Fruit fly (Drosophila melanogaster) whole organism, embryonic: ENCODE measurements around the gene CG7675.

Experiments
- Ada2b ChIP-seq: fragments of 200-800 bp; sonication (Bioruptor generic); IDR thresholded peaks from 2 replicates; pipeline ENCODE4 v1.3.6; 2022; ENCODE audit warnings: missing biosample characterization, missing genetic modification characterization
- Adf1 ChIP-seq: fragments of 200-800 bp; sonication (Bioruptor generic); IDR thresholded peaks from 2 replicates; pipeline ENCODE4 v1.3.6; 2022; ENCODE audit warnings: missing biosample characterization, missing genetic modification characterization
- Blimp-1 ChIP-seq: fragments of 200-800 bp; sonication (Bioruptor generic); optimal IDR thresholded peaks from 3 replicates; lab custom pipeline; 2018; ENCODE audit warnings: missing biosample characterization, missing genetic modification characterization, mild to moderate bottlenecking, moderate library complexity, missing genetic modification reagents
- CG10267 ChIP-seq: fragments of 200-800 bp; sonication (Bioruptor generic); optimal IDR thresholded peaks from 2 replicates; lab custom pipeline; 2018; ENCODE audit warnings: missing biosample characterization, mild to moderate bottlenecking, missing genetic modification characterization, moderate library complexity
- CG10654 ChIP-seq: fragments of 200-800 bp; sonication (Bioruptor generic); optimal IDR thresholded peaks from 2 replicates; lab custom pipeline; 2016; ENCODE audit warnings: missing biosample characterization, missing genetic modification characterization
- CG11560 ChIP-seq: fragments of 200-800 bp; sonication (Bioruptor generic); IDR thresholded peaks from 3 replicates; pipeline ENCODE4 v1.3.6; 2022; ENCODE audit warnings: missing biosample characterization, missing genetic modification characterization
- CG12219 ChIP-seq: fragments of 200-800 bp; sonication (Bioruptor generic); optimal IDR thresholded peaks from 3 replicates; lab custom pipeline; 2018; ENCODE audit warnings: missing biosample characterization, mild to moderate bottlenecking, missing genetic modification characterization
- CG15696 ChIP-seq: fragments of 200-800 bp; sonication (Bioruptor generic); optimal IDR thresholded peaks from 2 replicates; lab custom pipeline; 2019; ENCODE audit warnings: missing biosample characterization, mild to moderate bottlenecking, missing genetic modification characterization, moderate library complexity
- CG17361 ChIP-seq: fragments of 200-800 bp; sonication (Bioruptor generic); IDR thresholded peaks from 3 replicates; pipeline ENCODE4 v1.3.6; 2022; ENCODE audit warnings: missing biosample characterization, missing genetic modification characterization
- CG2120 ChIP-seq: fragments of 200-800 bp; sonication (Bioruptor generic); optimal IDR thresholded peaks from 3 replicates; lab custom pipeline; 2016; ENCODE audit warnings: missing biosample characterization, missing genetic modification characterization
- CG31365 ChIP-seq: fragments of 200-800 bp; sonication (Bioruptor generic); optimal IDR thresholded peaks from 2 replicates; lab custom pipeline; 2018; ENCODE audit warnings: missing biosample characterization, mild to moderate bottlenecking, missing genetic modification characterization
- CG32767 ChIP-seq: fragments of 200-800 bp; sonication (Bioruptor generic); IDR thresholded peaks from 2 replicates; pipeline ENCODE4 v1.3.6; 2022; ENCODE audit warnings: missing biosample characterization, missing genetic modification characterization
- CG4424 ChIP-seq: fragments of 200-800 bp; sonication (Bioruptor generic); optimal IDR thresholded peaks from 3 replicates; lab custom pipeline; 2016; ENCODE audit warnings: missing biosample characterization, missing genetic modification characterization
- CG5180 ChIP-seq: fragments of 200-800 bp; sonication (Bioruptor generic); optimal IDR thresholded peaks from 3 replicates; lab custom pipeline; 2017; ENCODE audit warnings: missing biosample characterization, missing genetic modification characterization, mild to moderate bottlenecking, moderate library complexity, missing genetic modification reagents
- CG6791 ChIP-seq: fragments of 200-800 bp; sonication (Bioruptor generic); IDR thresholded peaks from 3 replicates; pipeline ENCODE4 v1.3.6; 2022; ENCODE audit warnings: missing biosample characterization, missing genetic modification characterization; ENCODE audit not compliant: partially characterized antibody
- CG8281 ChIP-seq: fragments of 200-800 bp; sonication (Bioruptor generic); optimal IDR thresholded peaks from 2 replicates; lab custom pipeline; 2018; ENCODE audit warnings: missing biosample characterization, mild to moderate bottlenecking, missing genetic modification characterization, moderate library complexity
- CG9876 ChIP-seq: fragments of 200-800 bp; sonication (Bioruptor generic); optimal IDR thresholded peaks from 2 replicates; lab custom pipeline; 2016; ENCODE audit warnings: missing biosample characterization, missing genetic modification characterization
- CkIIα-i1 ChIP-seq: fragments of 200-800 bp; sonication (Bioruptor generic); IDR thresholded peaks from 2 replicates; pipeline ENCODE4 v1.3.6; 2022; ENCODE audit warnings: missing biosample characterization, missing genetic modification characterization
- Hmx ChIP-seq: fragments of 200-800 bp; sonication (Bioruptor generic); optimal IDR thresholded peaks from 2 replicates; lab custom pipeline; 2016; ENCODE audit warnings: missing biosample characterization, missing genetic modification characterization
- Mad ChIP-seq: fragments of 200-800 bp; sonication (Bioruptor generic); optimal IDR thresholded peaks from 2 replicates; lab custom pipeline; 2016; ENCODE audit warnings: missing biosample characterization, missing genetic modification characterization
- Max ChIP-seq: fragments of 200-800 bp; sonication (Bioruptor generic); optimal IDR thresholded peaks from 2 replicates; lab custom pipeline; 2016; ENCODE audit warnings: missing biosample characterization, mild to moderate bottlenecking, missing genetic modification characterization
- Med ChIP-seq: fragments of 200-800 bp; sonication (Bioruptor generic); peaks from one replicate; lab custom pipeline; 2016; ENCODE audit warnings: missing biosample characterization, missing genetic modification characterization, mild to moderate bottlenecking, inconsistent platforms, moderate library complexity
- Mes4 ChIP-seq: fragments of 200-800 bp; sonication (Bioruptor generic); optimal IDR thresholded peaks from 2 replicates; lab custom pipeline; 2016; ENCODE audit warnings: missing biosample characterization, missing genetic modification characterization
- NC2β ChIP-seq: fragments of 200-800 bp; sonication (Bioruptor generic); optimal IDR thresholded peaks from 2 replicates; lab custom pipeline; 2016; ENCODE audit warnings: missing biosample characterization, missing genetic modification characterization
- Pdp1 ChIP-seq, 2 experiments: fragments of 200-800 bp; sonication (Bioruptor generic); optimal IDR thresholded peaks; 3 replicates each; lab custom pipeline; 2016; ENCODE audit warnings: missing biosample characterization in 2 of 2, missing genetic modification characterization in 2 of 2, mild to moderate bottlenecking in 1 of 2, moderate library complexity in 1 of 2
- Side ChIP-seq: fragments of 200-800 bp; sonication (Bioruptor generic); optimal IDR thresholded peaks from 2 replicates; lab custom pipeline; 2016; ENCODE audit warnings: missing biosample characterization, missing genetic modification characterization
- Sox100B ChIP-seq: fragments of 200-800 bp; sonication (Bioruptor generic); optimal IDR thresholded peaks from 3 replicates; lab custom pipeline; 2018; ENCODE audit warnings: missing biosample characterization, mild to moderate bottlenecking, missing genetic modification characterization
- Xrp1 ChIP-seq: fragments of 200-800 bp; sonication (Bioruptor generic); IDR thresholded peaks from 2 replicates; pipeline ENCODE4 v1.3.6; 2022; ENCODE audit warnings: missing biosample characterization, missing genetic modification characterization
- ci ChIP-seq: fragments of 200-800 bp; sonication (Bioruptor generic); IDR thresholded peaks from 3 replicates; pipeline ENCODE4 v1.3.6; 2022; ENCODE audit warnings: missing biosample characterization, missing genetic modification characterization
- cwo ChIP-seq: fragments of 200-800 bp; sonication (Bioruptor generic); optimal IDR thresholded peaks from 3 replicates; lab custom pipeline; 2017; ENCODE audit warnings: missing biosample characterization, missing genetic modification characterization, mild to moderate bottlenecking, moderate library complexity, missing genetic modification reagents
- danr ChIP-seq: fragments of 200-800 bp; sonication (Bioruptor generic); IDR thresholded peaks from 2 replicates; pipeline ENCODE4 v1.3.6; 2022; ENCODE audit warnings: missing biosample characterization, missing genetic modification characterization
- dpn ChIP-seq, 2 experiments: fragments of 200-800 bp; sonication (Bioruptor generic); optimal IDR thresholded peaks; 3 replicates each; lab custom pipeline; 2016; ENCODE audit warnings: missing biosample characterization in 2 of 2, missing genetic modification characterization in 2 of 2
- ems ChIP-seq: fragments of 200-800 bp; sonication (Bioruptor generic); optimal IDR thresholded peaks from 3 replicates; lab custom pipeline; 2016; ENCODE audit warnings: missing biosample characterization, missing genetic modification characterization
- ftz-f1 ChIP-seq: fragments of 200-800 bp; sonication (Bioruptor generic); optimal IDR thresholded peaks from 2 replicates; lab custom pipeline; 2016; ENCODE audit warnings: missing biosample characterization, missing genetic modification characterization
- gfzf ChIP-seq: fragments of 200-800 bp; sonication (Bioruptor generic); optimal IDR thresholded peaks from 2 replicates; lab custom pipeline; 2016; ENCODE audit warnings: missing biosample characterization, mild to moderate bottlenecking, missing genetic modification characterization, moderate library complexity
- grn ChIP-seq: fragments of 200-800 bp; sonication (Bioruptor generic); optimal IDR thresholded peaks from 3 replicates; lab custom pipeline; 2017; ENCODE audit warnings: missing biosample characterization, missing genetic modification characterization
- her ChIP-seq: fragments of 200-800 bp; sonication (Bioruptor generic); optimal IDR thresholded peaks from 2 replicates; lab custom pipeline; 2016; ENCODE audit warnings: missing biosample characterization, missing genetic modification characterization
- jing ChIP-seq: fragments of 200-800 bp; sonication (Bioruptor generic); optimal IDR thresholded peaks from 2 replicates; lab custom pipeline; 2018; ENCODE audit warnings: missing biosample characterization, mild to moderate bottlenecking, missing genetic modification characterization
- lov ChIP-seq, 2 experiments: fragments of 200-800 bp in 1 of 2; fragments of >200 bp in 1 of 2; sonication (Bioruptor generic) in 1 of 2; IDR thresholded peaks in 1 of 2; optimal IDR thresholded peaks in 1 of 2; 2 replicates in 1 of 2; 3 replicates in 1 of 2; pipeline versions ENCODE4 v1.3.6 to Lab custom; 2017 to 2022; ENCODE audit warnings: missing biosample characterization in 1 of 2, missing genetic modification characterization in 1 of 2
- otp ChIP-seq: fragments of 200-800 bp; sonication (Bioruptor generic); IDR thresholded peaks from 3 replicates; pipeline ENCODE4, ENCODE4 v1.3.6; 2022; ENCODE audit warnings: missing biosample characterization, missing genetic modification characterization
- pfk ChIP-seq: fragments of 200-800 bp; sonication (Bioruptor generic); optimal IDR thresholded peaks from 2 replicates; lab custom pipeline; 2018; ENCODE audit warnings: missing biosample characterization, mild to moderate bottlenecking, missing genetic modification characterization, moderate library complexity
- ranshi ChIP-seq: fragments of 200-800 bp; sonication (Bioruptor generic); IDR thresholded peaks from 2 replicates; pipeline ENCODE4 v1.3.6; 2022; ENCODE audit warnings: missing biosample characterization, missing genetic modification characterization
- schlank ChIP-seq: fragments of 200-800 bp; sonication (Bioruptor generic); optimal IDR thresholded peaks from 2 replicates; lab custom pipeline; 2018; ENCODE audit warnings: missing biosample characterization, mild to moderate bottlenecking, missing genetic modification characterization
- shn ChIP-seq: fragments of 200-800 bp; sonication (Bioruptor generic); optimal IDR thresholded peaks from 3 replicates; lab custom pipeline; 2016; ENCODE audit warnings: missing biosample characterization, missing genetic modification characterization
- trem ChIP-seq: fragments of 200-800 bp; optimal IDR thresholded peaks from 3 replicates; lab custom pipeline; 2019; ENCODE audit warnings: missing biosample characterization, mild to moderate bottlenecking, missing genetic modification characterization, moderate library complexity
- trh ChIP-seq: fragments of 200-800 bp; sonication (Bioruptor generic); optimal IDR thresholded peaks from 2 replicates; lab custom pipeline; 2016; ENCODE audit warnings: missing biosample characterization, missing genetic modification characterization
- unc-4 ChIP-seq: fragments of 200-800 bp; sonication (Bioruptor generic); IDR thresholded peaks from 2 replicates; pipeline ENCODE4 v1.3.6; 2022; ENCODE audit warnings: missing biosample characterization, missing genetic modification characterization; ENCODE audit not compliant: partially characterized antibody
- zfh1 ChIP-seq: fragments of 200-800 bp; sonication (Bioruptor generic); IDR thresholded peaks from 3 replicates; pipeline ENCODE4 v1.3.6; 2022; ENCODE audit warnings: missing biosample characterization, missing genetic modification characterization

Gene CG7675

dm6 chr3R:18402549-18403429 lies 21.8 kb upstream of the CG7675 start, which contains the start of the genes Wdr37 and koko (continued):
- TF ChIP-seq ftz-f1 (GFP tag; lab: Kevin White, UChicago) (peak; percentile 47), CkIIα-i1 (peak; percentile 79), CG2120 (peak; percentile 94), CG4424 (GFP tag; lab: Kevin White, UChicago) (peak; percentile 95), unc-4 (GFP tag; lab: Robert Waterston, UW) (peak; percentile 66), Mes4 (GFP tag; lab: Kevin White, UChicago) (peak; percentile 58), danr (GFP tag; lab: Robert Waterston, UW) (peak; percentile 94), Sox100B (GFP tag; lab: Kevin White, UChicago) (peak; percentile 98), Hmx (GFP tag; lab: Kevin White, UChicago) (peak; percentile 79), CG5180 (peak; percentile 52), Adf1 (GFP tag; lab: Robert Waterston, UW) (peak; percentile 84), her (GFP tag; lab: Kevin White, UChicago) (peak; percentile 44), gfzf (GFP tag; lab: Kevin White, UChicago) (peak; percentile 8), Mad (GFP tag; lab: Kevin White, UChicago) (peak; percentile 65), CG31365 (peak; percentile 5), CG8281 (tag; lab: Kevin White, UChicago) (peak; percentile 86), CG11560 (peak; percentile 94), shn (peak; percentile 63), CG10267 (peak; percentile 99), dpn (GFP tag; optimal IDR thresholded peaks at IDR 0.05; lab: Kevin White, UChicago) (peak; percentile 78 to 96), ranshi (GFP tag; lab: Robert Waterston, UW) (peak; percentile 98), Max (GFP tag; lab: Kevin White, UChicago) (peak; percentile 92), Blimp-1 (peak; percentile 94), grn (peak; percentile 72), pfk (GFP tag; lab: Kevin White, UChicago) (no peak), trh (GFP tag; lab: Kevin White, UChicago) (peak; percentile 93), ems (GFP tag; lab: Kevin White, UChicago) (peak; percentile 67), otp (GFP tag; lab: Robert Waterston, UW) (peak; percentile 94), CG9876 (GFP tag; lab: Kevin White, UChicago) (peak; percentile 42), zfh1 (GFP tag; lab: Robert Waterston, UW) (no peak; the same call in none of the 3 replicates), CG15696 (tag; lab: Kevin White, UChicago) (peak; percentile 97), CG12219 (GFP tag; lab: Kevin White, UChicago) (peak; percentile 79), CG10654 (GFP tag; lab: Kevin White, UChicago) (peak; percentile 95), Pdp1 (GFP tag; optimal IDR thresholded peaks at IDR 0.05; lab: Kevin White, UChicago) (peak; percentile 64 to 76), lov (optimal IDR thresholded peaks at IDR 0.05; lab: Kevin White, UChicago) (no peak), lov (GFP tag; IDR thresholded peaks at IDR 0.05; lab: Robert Waterston, UW) (peak; percentile 88; the same call in 2 of the 3 replicates), CG32767 (peak; percentile 99), Side (GFP tag; lab: Kevin White, UChicago) (peak; percentile 82), CG6791 (GFP tag; lab: Robert Waterston, UW) (peak; percentile 55; the same call in 2 of the 3 replicates), trem (tag; lab: Kevin White, UChicago) (peak; percentile 94), schlank (peak; percentile 83), Xrp1 (peak; percentile 99), Ada2b (GFP tag; lab: Robert Waterston, UW) (peak; percentile 95), CG17361 (peak; percentile 100), jing (GFP tag; lab: Kevin White, UChicago) (peak; percentile 77), Med (GFP tag; lab: Kevin White, UChicago) (peak; percentile 94), ci (peak; percentile 88), NC2β (GFP tag; lab: Kevin White, UChicago) (peak; percentile 78), cwo (GFP tag; lab: Kevin White, UChicago) (peak; percentile 93)
